Worm (Caenorhabditis elegans) whole organism, midembryonic: ENCODE data around the gene cdk-1.

Source experiments
- T22C8.4 ChIP-seq: fragments of 200-800 bp; sonication (Bioruptor generic); IDR thresholded peaks from 2 replicates; pipeline ENCODE4 v1.3.6; 2022; ENCODE audit warnings: missing genetic modification characterization, missing compliant biosample characterization
- cog-1 ChIP-seq: sonication (generic microtip); optimal IDR thresholded peaks from 2 replicates; lab custom pipeline; 2016; ENCODE audit warnings: missing genetic modification characterization, missing compliant biosample characterization
- flt-1 ChIP-seq: fragments of 200-800 bp; sonication (Bioruptor generic); IDR thresholded peaks from 2 replicates; pipeline ENCODE4 v1.3.6; 2022; ENCODE audit warnings: missing genetic modification characterization, missing compliant biosample characterization
- klf-2 ChIP-seq: fragments of 200-800 bp; sonication (Bioruptor generic); conservative IDR thresholded peaks from 2 replicates; pipeline ENCODE4 v1.3.6; 2022; ENCODE audit warnings: missing genetic modification reagents, missing genetic modification characterization, missing compliant biosample characterization
- med-1 ChIP-seq: sonication (generic microtip); optimal IDR thresholded peaks from 2 replicates; lab custom pipeline; 2017; ENCODE audit warnings: missing genetic modification characterization, mild to moderate bottlenecking, missing compliant biosample characterization, antibody characterized with exemption, missing genetic modification reagents; ENCODE audit not compliant: insufficient read depth
- ref-1 ChIP-seq: fragments of 200-800 bp; sonication (Bioruptor generic); conservative IDR thresholded peaks from 2 replicates; pipeline ENCODE4 v1.3.6; 2022; ENCODE audit warnings: missing genetic modification reagents, missing genetic modification characterization, missing compliant biosample characterization
- tab-1 ChIP-seq: fragments of 200-800 bp; sonication (Bioruptor generic); IDR thresholded peaks from 2 replicates; pipeline ENCODE4 v1.3.6; 2022; ENCODE audit warnings: missing genetic modification characterization, missing compliant biosample characterization
- ztf-23 ChIP-seq: fragments of 200-800 bp; sonication (Bioruptor generic); IDR thresholded peaks from 2 replicates; pipeline ENCODE4 v1.3.6; 2022; ENCODE audit warnings: missing genetic modification reagents, missing genetic modification characterization, missing compliant biosample characterization
- ztf-29 ChIP-seq: fragments of 200-800 bp; sonication (Bioruptor generic); IDR thresholded peaks from 2 replicates; pipeline ENCODE4 v1.3.6; 2022; ENCODE audit warnings: missing genetic modification reagents, missing genetic modification characterization, missing compliant biosample characterization

The cdk-1 gene

DNA sequence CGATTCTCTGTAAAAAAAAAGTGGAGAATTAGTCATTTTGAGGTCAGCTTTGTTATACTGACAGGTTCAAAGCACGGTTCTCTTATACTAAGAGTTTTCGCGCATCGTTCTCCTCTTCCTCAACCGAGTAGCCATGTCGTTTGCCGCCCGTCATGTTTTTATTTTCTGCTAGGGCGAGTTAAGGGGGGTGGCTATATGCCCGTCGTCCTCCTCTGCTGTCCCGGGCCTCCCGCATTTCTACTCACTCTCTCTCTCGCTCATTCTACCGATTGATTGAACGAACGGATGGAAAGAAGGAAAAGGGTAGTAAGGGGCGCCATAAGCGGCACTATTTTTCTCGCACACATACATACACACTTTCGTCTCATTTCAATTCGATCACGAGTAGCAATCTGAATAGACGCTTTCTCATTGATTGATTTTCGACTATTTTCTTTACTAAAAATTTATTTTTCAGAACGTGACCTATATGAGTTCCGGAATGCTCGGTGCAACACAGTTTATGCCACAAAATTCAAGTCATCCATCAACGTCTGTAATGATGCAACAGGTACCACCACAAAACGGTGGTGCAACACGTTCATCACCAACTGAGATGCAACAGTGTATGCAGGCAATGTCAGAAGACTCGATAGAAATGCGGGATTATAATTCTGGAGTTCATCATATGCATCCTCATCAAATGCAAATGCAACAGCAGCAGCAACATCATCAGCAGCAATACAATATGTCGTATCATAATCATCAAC lies 41.9 kb upstream of the cdk-1 start:
- TF ChIP-seq klf-2 (GFP tag; lab: Robert Waterston, UW) (no peak), T22C8.4 (GFP tag; lab: Robert Waterston, UW) (no peak), ref-1 (GFP tag; lab: Robert Waterston, UW) (no peak; the same call in 1 of the 2 replicates), ztf-23 (GFP tag; lab: Robert Waterston, UW) (no peak), cog-1 (no peak)

DNA sequence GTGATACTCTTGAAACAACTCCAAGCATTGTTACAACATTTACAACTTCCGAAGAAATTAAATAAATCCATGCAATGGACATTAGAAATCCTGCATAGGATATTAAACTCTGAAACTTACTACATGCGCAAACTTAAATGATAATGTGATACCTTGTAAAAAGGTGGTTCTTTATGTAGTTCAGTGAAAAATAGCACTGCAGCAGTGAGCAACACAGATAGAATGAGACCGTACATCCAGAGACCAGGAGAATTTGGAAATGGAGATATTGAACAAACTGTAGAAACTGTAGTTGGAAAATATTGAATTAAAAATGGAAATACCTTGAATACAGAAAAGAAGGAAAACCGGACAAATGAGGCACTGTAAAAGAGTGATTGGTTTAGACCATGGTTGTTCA lies 36.1 kb upstream of the cdk-1 start:
- TF ChIP-seq cog-1: no peak
- no peak for TF ChIP-seq flt-1 (GFP tag; lab: Robert Waterston, UW)
- no peak for TF ChIP-seq T22C8.4 (GFP tag; lab: Robert Waterston, UW)
- TF ChIP-seq ztf-23 (GFP tag; lab: Robert Waterston, UW): no peak
- TF ChIP-seq ztf-29: no peak
- no peak for TF ChIP-seq tab-1 (GFP tag; lab: Robert Waterston, UW)
- no peak for TF ChIP-seq med-1

DNA sequence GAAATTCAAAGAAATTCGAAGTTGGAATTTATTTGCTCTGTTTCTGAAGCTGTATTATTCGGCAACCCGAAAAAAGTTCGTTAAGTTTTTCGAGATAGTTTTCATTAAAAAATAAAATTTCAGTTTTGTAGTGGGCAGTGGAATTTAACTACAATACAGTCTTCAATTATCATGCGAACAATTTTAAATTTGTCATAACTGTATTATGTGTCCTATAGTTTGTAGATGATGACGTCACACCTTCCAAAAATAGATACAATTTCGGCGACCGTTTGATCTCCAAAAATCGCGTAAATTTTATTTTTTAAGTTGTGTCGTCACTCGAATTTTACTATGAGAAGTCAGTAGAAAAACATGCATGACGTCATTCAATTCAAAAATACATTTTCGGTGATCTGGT lies 34.1 kb upstream of the cdk-1 start:
- TF ChIP-seq ztf-29 (no peak), tab-1 (GFP tag; lab: Robert Waterston, UW) (no peak), flt-1 (GFP tag; lab: Robert Waterston, UW) (no peak), klf-2 (GFP tag; lab: Robert Waterston, UW) (no peak), med-1 (no peak), ref-1 (GFP tag; lab: Robert Waterston, UW) (no peak), T22C8.4 (GFP tag; lab: Robert Waterston, UW) (no peak), ztf-23 (GFP tag; lab: Robert Waterston, UW) (no peak), cog-1 (no peak)

DNA sequence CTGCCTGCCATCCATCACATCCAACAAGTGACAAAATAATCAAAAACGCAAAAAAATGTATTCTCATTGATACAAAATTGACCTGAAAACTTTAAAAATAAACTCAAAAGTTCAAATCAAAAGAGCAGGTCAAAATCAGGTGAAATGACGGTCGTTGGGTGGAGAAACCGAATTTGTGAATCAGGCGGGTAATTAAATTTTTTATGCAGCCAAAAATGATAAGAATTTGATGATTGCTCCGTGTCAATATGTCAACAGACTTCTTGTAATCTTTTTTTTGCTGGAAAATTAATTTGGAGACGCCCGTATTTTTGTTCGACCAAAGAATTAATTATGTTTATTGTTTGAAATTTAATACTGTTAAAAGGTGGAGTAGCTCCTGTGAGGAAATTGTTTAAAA lies 33.4 kb upstream of the cdk-1 start, which contains the start of gene ncx-6:
Gene ncx-6 (minus strand): TSS at position 88 of the 400 bp plus-strand sequence.
- TF ChIP-seq flt-1 (GFP tag; lab: Robert Waterston, UW) (no peak), T22C8.4 (GFP tag; lab: Robert Waterston, UW) (no peak), ztf-23 (GFP tag; lab: Robert Waterston, UW) (no peak), tab-1 (GFP tag; lab: Robert Waterston, UW) (no peak), ref-1 (GFP tag; lab: Robert Waterston, UW) (no peak), cog-1 (no peak), ztf-29 (no peak), med-1 (no peak), klf-2 (GFP tag; lab: Robert Waterston, UW) (no peak)

DNA sequence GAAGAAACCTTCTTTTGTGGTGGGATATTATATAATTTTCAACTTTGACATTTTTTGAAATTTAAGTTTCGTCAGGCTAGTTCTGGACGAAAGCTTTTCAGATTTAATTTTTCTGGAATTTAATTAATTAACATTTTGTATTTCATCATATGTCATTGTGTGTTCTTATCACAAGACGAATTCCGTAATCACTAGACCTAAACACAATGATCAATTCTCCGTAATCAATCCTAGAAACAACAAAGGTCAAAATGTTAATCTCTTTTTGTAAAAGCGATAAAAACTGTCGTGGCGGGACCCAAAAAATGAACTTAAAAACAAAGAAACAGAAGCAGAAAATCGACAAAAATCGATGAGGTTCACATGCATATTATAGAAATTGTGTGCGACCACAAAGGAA lies 32.5 kb upstream of the cdk-1 start:
- TF ChIP-seq ztf-23 (GFP tag; lab: Robert Waterston, UW): no peak
- no peak for TF ChIP-seq flt-1 (GFP tag; lab: Robert Waterston, UW)
- no peak for TF ChIP-seq ztf-29
- no peak for TF ChIP-seq tab-1 (GFP tag; lab: Robert Waterston, UW)
- TF ChIP-seq klf-2 (GFP tag; lab: Robert Waterston, UW): no peak
- TF ChIP-seq ref-1 (GFP tag; lab: Robert Waterston, UW): no peak
- no peak for TF ChIP-seq T22C8.4 (GFP tag; lab: Robert Waterston, UW)
- no peak for TF ChIP-seq cog-1

DNA sequence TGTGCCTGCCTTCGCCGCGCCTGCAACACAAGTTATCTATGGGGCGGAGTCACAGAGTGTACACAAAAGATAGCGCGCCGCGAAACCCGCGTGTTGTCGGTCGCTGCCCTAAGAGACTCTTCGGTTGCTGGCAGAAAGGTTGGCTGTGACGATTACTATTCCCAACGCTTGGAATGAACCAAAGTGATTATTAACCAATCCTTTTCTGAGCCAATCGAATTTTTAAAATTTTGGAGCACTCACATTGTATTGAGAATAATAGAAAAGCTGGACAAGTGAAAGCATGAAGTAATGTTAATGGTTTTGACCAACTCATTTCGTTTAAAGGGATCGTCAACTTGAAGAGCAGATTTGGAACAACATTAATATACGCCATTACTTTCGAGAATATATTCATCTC lies 30.0 kb upstream of the cdk-1 start:
- TF ChIP-seq tab-1 (GFP tag; lab: Robert Waterston, UW) (no peak), med-1 (no peak), ztf-29 (no peak), T22C8.4 (GFP tag; lab: Robert Waterston, UW) (no peak), ztf-23 (GFP tag; lab: Robert Waterston, UW) (no peak), ref-1 (GFP tag; lab: Robert Waterston, UW) (no peak), klf-2 (GFP tag; lab: Robert Waterston, UW) (no peak), cog-1 (no peak), flt-1 (GFP tag; lab: Robert Waterston, UW) (no peak)

DNA sequence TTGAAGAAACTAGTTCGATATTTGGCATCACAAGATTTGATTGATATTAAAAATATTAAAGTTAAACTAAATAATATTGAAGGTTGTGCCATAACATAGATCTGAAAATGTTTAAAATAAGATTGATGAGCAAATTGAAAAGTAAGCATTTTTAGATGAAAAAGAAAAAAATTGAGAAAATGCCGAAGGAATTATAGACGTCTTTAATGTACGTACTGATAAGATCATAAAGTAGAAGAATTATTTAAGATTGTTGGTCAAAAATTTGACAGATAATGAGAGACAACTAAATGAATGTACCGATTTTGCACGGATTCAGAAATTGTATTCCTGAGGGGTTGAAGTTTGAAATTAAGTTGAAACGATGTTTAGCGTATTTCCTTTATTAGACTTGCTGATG lies 27.1 kb upstream of the cdk-1 start, which contains the start of gene ncx-7:
Gene ncx-7 (minus strand): TSS at position 101 of the 400 bp plus-strand sequence.
- TF ChIP-seq ztf-29 (no peak), T22C8.4 (GFP tag; lab: Robert Waterston, UW) (no peak), ztf-23 (GFP tag; lab: Robert Waterston, UW) (no peak), ref-1 (GFP tag; lab: Robert Waterston, UW) (no peak), klf-2 (GFP tag; lab: Robert Waterston, UW) (no peak), cog-1 (no peak), med-1 (no peak), tab-1 (GFP tag; lab: Robert Waterston, UW) (no peak), flt-1 (GFP tag; lab: Robert Waterston, UW) (no peak)

DNA sequence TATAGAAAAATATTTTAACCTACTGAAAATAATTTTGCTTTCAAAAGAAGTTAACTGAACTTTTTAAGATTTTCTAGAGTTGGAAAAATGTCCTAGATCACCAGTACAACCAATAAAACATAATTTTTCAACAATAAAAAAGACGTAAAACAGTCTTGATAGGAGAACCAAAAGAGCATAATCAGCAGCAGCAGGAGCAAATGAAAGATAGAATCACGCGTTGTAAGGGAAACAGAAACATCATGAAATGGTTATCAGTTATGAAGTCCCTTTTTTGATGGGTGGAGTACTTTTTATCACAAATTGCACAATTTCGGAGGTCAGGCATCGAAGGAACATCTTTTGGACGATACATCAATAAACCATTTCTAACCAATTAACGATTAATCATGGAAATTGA lies 25.3 kb upstream of the cdk-1 start:
- TF ChIP-seq T22C8.4 (GFP tag; lab: Robert Waterston, UW): no peak
- TF ChIP-seq med-1: no peak
- no peak for TF ChIP-seq flt-1 (GFP tag; lab: Robert Waterston, UW)
- TF ChIP-seq ztf-23 (GFP tag; lab: Robert Waterston, UW): no peak
- no peak for TF ChIP-seq ztf-29
- no peak for TF ChIP-seq cog-1
- TF ChIP-seq tab-1 (GFP tag; lab: Robert Waterston, UW): no peak

DNA sequence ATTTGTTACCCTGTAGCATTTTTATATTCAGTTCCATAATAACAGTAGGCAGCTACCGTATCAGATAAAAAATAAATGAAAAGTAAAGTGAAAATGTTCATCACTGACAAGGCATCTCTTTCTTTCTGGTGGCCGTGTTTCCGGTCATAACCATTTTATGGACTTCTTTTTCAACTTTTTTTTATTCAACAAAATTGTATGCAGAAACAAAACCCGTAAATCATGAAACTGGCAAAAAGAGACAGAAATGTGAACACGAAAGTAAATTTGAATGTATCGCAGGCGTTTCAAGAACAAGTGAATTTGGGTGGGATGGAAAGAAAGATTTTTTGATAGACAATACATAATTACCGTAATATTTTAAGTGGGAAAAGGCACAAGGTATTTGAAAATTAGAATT lies 22.2 kb upstream of the cdk-1 start, which contains the start of gene clec-162:
Gene clec-162 (minus strand): TSS at position 101 of the 400 bp plus-strand sequence.
- no peak for TF ChIP-seq flt-1 (GFP tag; lab: Robert Waterston, UW)
- TF ChIP-seq med-1: no peak
- no peak for TF ChIP-seq tab-1 (GFP tag; lab: Robert Waterston, UW)
- TF ChIP-seq T22C8.4 (GFP tag; lab: Robert Waterston, UW): no peak
- TF ChIP-seq ref-1 (GFP tag; lab: Robert Waterston, UW): no peak
- TF ChIP-seq ztf-29: no peak

DNA sequence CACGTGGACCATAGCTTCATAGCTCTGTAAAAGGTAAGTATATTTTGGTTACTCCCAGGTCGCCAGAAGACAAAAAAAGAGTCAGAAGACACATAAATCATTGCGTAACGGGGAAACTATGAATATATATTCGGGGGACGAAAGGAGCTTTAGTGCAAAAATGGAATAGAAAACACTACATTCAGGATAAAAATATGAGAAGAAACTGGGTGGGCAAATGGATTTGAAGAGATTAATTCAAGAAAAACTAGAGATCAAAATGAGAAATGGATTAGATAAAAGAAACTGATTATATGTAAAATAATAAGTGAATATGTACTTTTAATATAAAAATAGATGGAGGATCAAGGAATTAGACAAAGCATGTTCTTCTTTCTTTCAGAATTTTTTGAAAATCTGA lies 19.8 kb upstream of the cdk-1 start, which contains the start of gene C07A9.12:
Gene C07A9.12 (minus strand): TSS at position 101 of the 400 bp plus-strand sequence.
- TF ChIP-seq tab-1 (GFP tag; lab: Robert Waterston, UW) (no peak), ref-1 (GFP tag; lab: Robert Waterston, UW) (no peak), ztf-23 (GFP tag; lab: Robert Waterston, UW) (no peak), med-1 (no peak), ztf-29 (no peak), cog-1 (no peak), T22C8.4 (GFP tag; lab: Robert Waterston, UW) (no peak), klf-2 (GFP tag; lab: Robert Waterston, UW) (no peak), flt-1 (GFP tag; lab: Robert Waterston, UW) (no peak)
